Worm (Caenorhabditis elegans): ENCODE data around the gene Y69E1A.8.

Y69E1A.8 gene

DNA sequence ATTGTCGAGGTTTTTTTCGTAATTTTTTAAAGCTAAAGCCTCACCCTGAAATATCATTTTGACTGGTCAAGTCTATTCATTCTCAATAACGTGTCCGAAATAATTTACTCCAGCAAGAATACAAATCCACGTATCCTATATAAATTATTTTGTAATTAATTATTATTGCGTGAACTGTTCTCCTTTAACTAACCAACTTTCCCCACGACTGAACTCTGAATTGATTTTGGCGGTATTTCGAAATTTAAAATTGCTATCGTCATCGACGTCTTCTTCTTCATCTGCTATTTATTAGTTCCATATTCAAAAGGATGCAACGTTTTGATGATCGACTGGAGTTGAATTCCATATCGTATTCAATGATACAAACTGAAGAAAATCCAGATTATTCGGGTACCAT is at the start of gene Y69E1A.8, which contains the start of gene aqp-3:
Y69E1A.8 (plus strand) TSS at position 246 of the 400 bp plus-strand sequence.
aqp-3 (minus strand) TSS at position 101 of the 400 bp plus-strand sequence.
- TF ChIP-seq php-3 (GFP tag; IDR thresholded peaks at IDR 0.05) (no peak), daf-12 (tag; optimal IDR thresholded peaks at IDR 0.05) (no peak), daf-19 (GFP tag; conservative IDR thresholded peaks at IDR 0.05) (no peak), zip-11 (GFP tag; IDR thresholded peaks at IDR 0.05) (no peak), nhr-237 (tag; optimal IDR thresholded peaks at IDR 0.05) (no peak), nhr-11 (tag; optimal IDR thresholded peaks at IDR 0.05) (no peak), F49E8.2 (tag; optimal IDR thresholded peaks at IDR 0.05; ENCODE audit: borderline replicate concordance) (no peak)

DNA sequence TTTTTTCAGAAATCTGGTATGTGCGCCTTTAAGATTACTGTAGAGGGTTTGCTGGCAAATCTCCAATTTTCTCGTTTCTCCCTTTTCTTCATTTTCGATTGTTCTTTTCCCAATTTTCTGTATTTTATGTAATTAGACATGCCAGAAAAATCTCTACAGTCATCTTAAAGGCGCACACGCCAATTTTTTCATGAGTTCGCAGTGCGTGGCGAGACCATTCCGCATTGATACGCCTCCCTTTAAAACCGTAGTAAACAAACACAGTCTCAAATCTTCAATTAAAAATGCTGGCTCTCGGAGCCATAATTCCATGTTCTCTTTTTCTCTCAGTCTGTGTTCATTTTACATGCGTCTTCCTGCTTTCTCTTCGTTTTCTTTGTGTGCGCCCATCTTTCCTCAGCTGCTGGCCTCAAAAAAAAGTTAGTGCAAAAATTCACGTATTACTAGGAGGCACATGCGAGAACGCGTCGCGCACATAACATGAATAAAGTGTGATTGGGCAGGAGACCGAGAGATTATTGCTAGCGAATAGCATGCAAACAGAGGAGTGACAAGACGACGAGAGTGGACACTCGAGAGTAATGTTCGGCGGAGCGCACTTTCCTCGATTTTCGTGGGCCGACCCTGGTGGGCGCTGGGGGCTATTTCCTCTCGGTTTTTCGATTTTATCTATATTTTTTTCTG is 47.4 kb upstream of the Y69E1A.8 start:
- TF ChIP-seq nhr-6 (tag; optimal IDR thresholded peaks at IDR 0.05) (peak; percentile 43), nhr-28 (tag; optimal IDR thresholded peaks at IDR 0.05) (peak; percentile 76), rbr-2 (tag; optimal IDR thresholded peaks at IDR 0.05) (no peak), duxl-1 (tag; optimal IDR thresholded peaks at IDR 0.05; ENCODE audit: poor library complexity) (peak; percentile 42), spr-1 (tag; optimal IDR thresholded peaks at IDR 0.05) (no peak), lsy-2 (tag; optimal IDR thresholded peaks at IDR 0.05) (peak; percentile 50 to 75), nhr-111 (GFP tag; optimal IDR thresholded peaks at IDR 0.05) (no peak), aha-1 (tag) (peak; percentile 99), nhr-41 (GFP tag; IDR thresholded peaks at IDR 0.05) (no peak), nhr-102 (tag; optimal IDR thresholded peaks at IDR 0.05) (no peak), dve-1 (tag; optimal IDR thresholded peaks at IDR 0.05; ENCODE audit: insufficient read depth) (peak; percentile 76), nhr-48 (tag; optimal IDR thresholded peaks at IDR 0.05) (peak; percentile 25), unc-130 (GFP tag; optimal IDR thresholded peaks at IDR 0.05) (no peak), pha-4 (GFP tag; IDR thresholded peaks at IDR 0.05) (no peak), pha-4 (tag; optimal IDR thresholded peaks at IDR 0.05) (peak; percentile 74), ZK546.5 (tag; optimal IDR thresholded peaks at IDR 0.05) (no peak), madf-9 (GFP tag; conservative IDR thresholded peaks at IDR 0.05) (no peak), F49E8.2 (tag; optimal IDR thresholded peaks at IDR 0.05; ENCODE audit: borderline replicate concordance) (no peak), ceh-20 (GFP tag; IDR thresholded peaks at IDR 0.05) (peak; percentile 53; the same call in 1 of the 2 replicates), attf-4 (tag; optimal IDR thresholded peaks at IDR 0.05) (no peak), lim-7 (GFP tag; IDR thresholded peaks at IDR 0.05) (no peak), ztf-11 (tag; optimal IDR thresholded peaks at IDR 0.05) (no peak), nhr-42 (GFP tag; IDR thresholded peaks at IDR 0.05) (peak; percentile 42; the same call in 1 of the 2 replicates), snpc-4 (tag; optimal IDR thresholded peaks at IDR 0.05) (no peak), ctbp-1 (GFP tag; IDR thresholded peaks at IDR 0.05) (peak; percentile 75), ZK337.2 (GFP tag; IDR thresholded peaks at IDR 0.05) (no peak), R02D3.7 (tag; optimal IDR thresholded peaks at IDR 0.05) (no peak), egl-43 (GFP tag; IDR thresholded peaks at IDR 0.05) (no peak), dmd-9 (GFP tag; IDR thresholded peaks at IDR 0.05) (no peak), ceh-28 (tag; optimal IDR thresholded peaks at IDR 0.05) (no peak), php-3 (GFP tag; IDR thresholded peaks at IDR 0.05) (no peak), Y75B8A.6 (GFP tag; IDR thresholded peaks at IDR 0.05) (no peak), arid-1 (GFP tag; conservative IDR thresholded peaks at IDR 0.05) (0 out of 2 replicates have a peak, but pooled peaks have one; percentile 36), nhr-237 (tag; optimal IDR thresholded peaks at IDR 0.05) (no peak), Y5F2A.4 (GFP tag; optimal IDR thresholded peaks at IDR 0.05) (no peak), nhr-77 (tag; optimal IDR thresholded peaks at IDR 0.05) (peak; percentile 53), daf-8 (GFP tag; IDR thresholded peaks at IDR 0.05) (no peak), zip-11 (GFP tag; IDR thresholded peaks at IDR 0.05) (no peak), tra-1 (GFP tag; IDR thresholded peaks at IDR 0.05) (no peak), egl-27 (tag; optimal IDR thresholded peaks at IDR 0.05) (no peak), lin-38 (GFP tag; IDR thresholded peaks at IDR 0.05) (peak; percentile 87), ces-1 (GFP tag; optimal IDR thresholded peaks at IDR 0.05) (no peak), F37D6.2 (tag; optimal IDR thresholded peaks at IDR 0.05) (peak; percentile 31), saeg-2 (GFP tag; IDR thresholded peaks at IDR 0.05) (no peak), snpc-1.2 (GFP tag; IDR thresholded peaks at IDR 0.05) (0 out of 2 replicates have a peak, but pooled peaks have one; percentile 44)
